Worm (Caenorhabditis elegans) whole organism, late embryonic: ENCODE data around the gene Y46B2A.4.

Experiments
- T23F11.4 ChIP-seq: fragments of 200-800 bp; sonication (Bioruptor generic); optimal IDR thresholded peaks from 2 replicates; lab custom pipeline; 2018; ENCODE audit warnings: mild to moderate bottlenecking, missing genetic modification characterization, missing compliant biosample characterization
- ceh-22 ChIP-seq: sonication (generic microtip); optimal IDR thresholded peaks from 2 replicates; lab custom pipeline; 2017; ENCODE audit warnings: missing biosample characterization, missing genetic modification characterization
- ceh-9 ChIP-seq: sonication (generic microtip); optimal IDR thresholded peaks from 2 replicates; lab custom pipeline; 2016; ENCODE audit warnings: mild to moderate bottlenecking, missing genetic modification characterization, inconsistent platforms, missing compliant biosample characterization
- ets-4 ChIP-seq: sonication (generic microtip); optimal IDR thresholded peaks from 2 replicates; lab custom pipeline; 2016; ENCODE audit warnings: missing genetic modification characterization, missing compliant biosample characterization
- fkh-10 ChIP-seq: fragments of 150-350 bp; optimal IDR thresholded peaks from 2 replicates; lab custom pipeline; 2014; ENCODE audit warnings: missing biosample characterization, missing genetic modification reagents, missing genetic modification characterization
- hlh-8 ChIP-seq: sonication (generic microtip); optimal IDR thresholded peaks from 2 replicates; lab custom pipeline; 2016; ENCODE audit warnings: missing genotype, missing genetic modification characterization, missing compliant biosample characterization
- lin-11 ChIP-seq: fragments of 200-800 bp; sonication (Bioruptor generic); optimal IDR thresholded peaks from 2 replicates; lab custom pipeline; 2018; ENCODE audit warnings: mild to moderate bottlenecking, missing genetic modification characterization, missing compliant biosample characterization
- nhr-11 ChIP-seq: fragments of 150-350 bp; optimal IDR thresholded peaks from 2 replicates; lab custom pipeline; 2014; ENCODE audit warnings: missing biosample characterization, missing genetic modification characterization

ce11 chrII:861564-861963 is at the start of gene Y46B2A.4:
- TF ChIP-seq ets-4 (no peak), lin-11 (tag; lab: Kevin White, UChicago) (no peak), nhr-11 (no peak), hlh-8 (tag; lab: Kevin White, UChicago) (no peak), fkh-10 (GFP tag; lab: Kevin White, UChicago) (no peak), ceh-9 (tag; lab: Kevin White, UChicago) (no peak), ceh-22 (tag; lab: Kevin White, UChicago) (no peak), T23F11.4 (GFP tag; lab: Kevin White, UChicago) (no peak)
